Fruit fly (Drosophila melanogaster): ENCODE measurements around the gene CG14370.

Gene CG14370

DNA sequence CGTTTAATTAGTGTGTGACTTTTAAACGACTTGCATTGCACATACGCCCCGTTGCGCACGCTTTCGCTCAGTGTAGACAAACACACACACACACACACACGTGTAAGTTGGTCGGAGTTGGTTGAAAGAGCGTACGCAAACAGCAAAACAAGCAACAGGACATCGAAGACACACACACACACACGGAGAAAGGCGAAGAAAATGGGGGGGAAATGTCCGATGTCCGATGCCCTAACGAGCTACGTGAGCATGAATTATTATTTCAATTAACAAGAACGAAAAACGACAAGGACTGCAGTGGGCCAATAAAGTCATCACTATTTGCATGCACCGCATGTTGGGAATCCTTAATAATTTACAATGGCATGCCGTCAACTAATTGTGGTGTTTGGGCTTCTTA lies 29.4 kb downstream of the CG14370 start:
- TF ChIP-seq CTCF (optimal IDR thresholded peaks at IDR 0.05), result no peak
- no peak for TF ChIP-seq CG8478 (optimal IDR thresholded peaks at IDR 0.05)

DNA sequence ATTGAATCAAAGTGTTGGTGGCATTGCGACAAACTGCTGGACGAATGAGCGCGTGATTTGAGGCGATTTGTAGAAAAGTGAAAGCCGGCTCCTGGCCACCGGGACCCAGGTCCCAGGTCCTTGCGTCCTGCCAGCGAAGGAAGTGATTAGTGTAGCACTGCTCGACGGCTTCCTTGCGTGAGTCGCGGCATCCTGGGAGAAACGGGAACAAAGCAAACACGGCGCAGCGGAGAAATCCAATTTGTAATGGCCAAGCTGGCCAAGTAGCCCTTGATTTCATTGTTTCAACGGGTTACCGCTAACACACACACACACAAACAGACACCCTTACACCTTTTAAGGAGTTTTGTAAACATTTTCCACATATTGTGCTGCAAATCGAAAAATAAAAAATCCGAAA lies 43.8 kb downstream of the CG14370 start, which contains the start of gene CG10841:
Gene CG10841 (plus strand): TSS at position 301 of the 400 bp plus-strand sequence.
- TF ChIP-seq CG8478 (optimal IDR thresholded peaks at IDR 0.05) (no peak), CTCF (optimal IDR thresholded peaks at IDR 0.05) (no peak)
